Fruit fly (Drosophila melanogaster) S2 (cell line): ENCODE data around the gene CG13972.

Source experiments
- CG8478 ChIP-seq: fragments of >200 bp; optimal IDR thresholded peaks from 2 replicates; lab custom pipeline; 2018
- CTCF ChIP-seq, 2 experiments: fragments of >200 bp; optimal IDR thresholded peaks; 2 replicates each; lab custom pipeline; 2018

DNA sequence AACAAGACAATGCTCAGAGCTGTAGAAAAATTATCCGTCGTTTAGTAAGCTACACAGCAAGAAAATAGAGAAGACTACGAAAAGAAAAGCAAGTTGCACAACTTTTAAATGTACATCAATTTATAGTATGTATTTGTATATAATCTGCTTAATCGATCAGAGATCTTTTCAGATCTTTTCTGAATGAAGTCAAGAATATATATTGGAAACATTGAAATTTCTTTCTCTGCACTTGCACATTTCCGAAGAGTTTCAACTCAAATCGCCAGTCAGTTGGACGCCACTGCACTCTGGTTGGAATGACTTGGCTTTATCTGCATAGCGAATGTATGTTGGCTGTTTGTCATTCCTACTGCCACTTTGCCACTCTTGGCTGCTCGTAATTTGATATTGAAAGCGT lies 36.9 kb upstream of the CG13972 start:
- no peak for TF ChIP-seq CTCF (optimal IDR thresholded peaks at IDR 0.05; lab: Kevin White, UChicago)
- TF ChIP-seq CG8478 (lab: Kevin White, UChicago): no peak
